Fruit fly (Drosophila melanogaster) whole organism, embryonic: ENCODE results near the gene ihog.
A peak's percentile ranks its signal among the peaks of the same experiment; 100 is the strongest.

ENCODE experiments used
- ATbp ChIP-seq: fragments of 200-800 bp; sonication (Bioruptor generic); optimal IDR thresholded peaks from 2 replicates; lab custom pipeline; 2017; ENCODE audit warnings: missing biosample characterization, mild to moderate bottlenecking, missing genetic modification characterization, missing genetic modification reagents
- Bgb ChIP-seq: fragments of 200-800 bp; sonication (Bioruptor generic); IDR thresholded peaks from 2 replicates; pipeline ENCODE4 v1.3.6; 2022; ENCODE audit warnings: missing biosample characterization, missing genetic modification characterization; ENCODE audit not compliant: partially characterized antibody
- CG10565 ChIP-seq: fragments of 200-800 bp; sonication (Bioruptor generic); optimal IDR thresholded peaks from 3 replicates; lab custom pipeline; 2016; ENCODE audit warnings: missing biosample characterization, mild to moderate bottlenecking, missing genetic modification characterization
- CG11247 ChIP-seq: fragments of 200-800 bp; sonication (Bioruptor generic); IDR thresholded peaks from 2 replicates; pipeline ENCODE4 v1.3.6; 2022; ENCODE audit warnings: missing biosample characterization, missing genetic modification characterization
- CG13287 ChIP-seq: fragments of 200-800 bp; sonication (Bioruptor generic); IDR thresholded peaks from 2 replicates; pipeline ENCODE4 v1.3.6; 2022; ENCODE audit warnings: missing biosample characterization, missing genetic modification characterization; ENCODE audit not compliant: partially characterized antibody
- CG13894 ChIP-seq: fragments of 200-800 bp; sonication (Bioruptor generic); optimal IDR thresholded peaks from 3 replicates; lab custom pipeline; 2018; ENCODE audit warnings: missing biosample characterization, mild to moderate bottlenecking, missing genetic modification characterization, moderate library complexity
- CG14441 ChIP-seq: fragments of 200-800 bp; sonication (Bioruptor generic); IDR thresholded peaks from 2 replicates; pipeline ENCODE4 v1.3.6; 2022; ENCODE audit warnings: missing biosample characterization, missing genetic modification characterization
- CG14710 ChIP-seq: fragments of 200-800 bp; sonication (Bioruptor generic); optimal IDR thresholded peaks from 3 replicates; lab custom pipeline; 2019; ENCODE audit warnings: missing biosample characterization, mild to moderate bottlenecking, missing genetic modification characterization, moderate library complexity
- CG2889 ChIP-seq: fragments of 200-800 bp; sonication (Bioruptor generic); IDR thresholded peaks from 3 replicates; pipeline ENCODE4 v1.3.6; 2022; ENCODE audit warnings: missing biosample characterization, missing genetic modification characterization
- CG30403 ChIP-seq: fragments of 200-800 bp; sonication (Bioruptor generic); optimal IDR thresholded peaks from 3 replicates; lab custom pipeline; 2016; ENCODE audit warnings: missing biosample characterization, missing genetic modification characterization
- CG30431 ChIP-seq: fragments of 200-800 bp; sonication (Bioruptor generic); optimal IDR thresholded peaks from 2 replicates; lab custom pipeline; 2017; ENCODE audit warnings: missing biosample characterization, missing genetic modification characterization
- CG33213 ChIP-seq: fragments of 200-800 bp; sonication (Bioruptor generic); optimal IDR thresholded peaks from 3 replicates; lab custom pipeline; 2016; ENCODE audit warnings: missing biosample characterization, missing genetic modification characterization
- CG5245 ChIP-seq: fragments of 200-800 bp; sonication (Bioruptor generic); optimal IDR thresholded peaks from 3 replicates; lab custom pipeline; 2016; ENCODE audit warnings: missing biosample characterization, missing genetic modification characterization
- CG7556 ChIP-seq: fragments of 200-800 bp; sonication (Bioruptor generic); optimal IDR thresholded peaks from 2 replicates; lab custom pipeline; 2017; ENCODE audit warnings: missing biosample characterization, mild to moderate bottlenecking, missing genetic modification characterization
- CG7745 ChIP-seq: fragments of 200-800 bp; sonication (Bioruptor generic); optimal IDR thresholded peaks from 2 replicates; lab custom pipeline; 2018; ENCODE audit warnings: missing biosample characterization, mild to moderate bottlenecking, missing genetic modification characterization, moderate library complexity
- CG8944 ChIP-seq: fragments of 200-800 bp; sonication (Bioruptor generic); optimal IDR thresholded peaks from 3 replicates; lab custom pipeline; 2016; ENCODE audit warnings: missing biosample characterization, missing genetic modification characterization
- CG9817 ChIP-seq: fragments of 200-800 bp; sonication (Bioruptor generic); optimal IDR thresholded peaks from 2 replicates; lab custom pipeline; 2018; ENCODE audit warnings: missing biosample characterization, mild to moderate bottlenecking, missing genetic modification characterization, moderate library complexity
- Dip2 ChIP-seq: fragments of 200-800 bp; sonication (Bioruptor generic); IDR thresholded peaks from 2 replicates; pipeline ENCODE4 v1.3.6; 2022; ENCODE audit warnings: missing biosample characterization, missing genetic modification characterization
- Doc3 ChIP-seq: fragments of 200-800 bp; sonication (Bioruptor generic); IDR thresholded peaks from 3 replicates; pipeline ENCODE4 v1.3.6; 2022; ENCODE audit warnings: missing biosample characterization, missing genetic modification characterization; ENCODE audit not compliant: partially characterized antibody
- Dref ChIP-seq: fragments of 200-800 bp; sonication (Bioruptor generic); IDR thresholded peaks from 2 replicates; pipeline ENCODE4 v1.3.6; 2022; ENCODE audit warnings: missing biosample characterization, missing genetic modification characterization
- Drgx ChIP-seq: fragments of 200-800 bp; sonication (Bioruptor generic); IDR thresholded peaks from 2 replicates; pipeline ENCODE4 v1.3.6; 2022; ENCODE audit warnings: missing biosample characterization, missing genetic modification characterization
- Fer1 ChIP-seq: fragments of 200-800 bp; sonication (Bioruptor generic); optimal IDR thresholded peaks from 2 replicates; lab custom pipeline; 2017; ENCODE audit warnings: missing biosample characterization, mild to moderate bottlenecking, missing genetic modification characterization
- GATAe ChIP-seq: fragments of 200-800 bp; sonication (Bioruptor generic); conservative IDR thresholded peaks from 2 replicates; pipeline ENCODE4 v1.3.6; 2022; ENCODE audit warnings: missing biosample characterization, missing genetic modification characterization
- H2.0 ChIP-seq: fragments of 200-800 bp; sonication (Bioruptor generic); IDR thresholded peaks from 2 replicates; pipeline ENCODE4 v1.3.6; 2022; ENCODE audit warnings: missing biosample characterization, missing genetic modification characterization
- Hr39 ChIP-seq: fragments of >200 bp; optimal IDR thresholded peaks from 2 replicates; lab custom pipeline; 2017
- NFAT ChIP-seq: fragments of 200-800 bp; sonication (Bioruptor generic); IDR thresholded peaks from 2 replicates; pipeline ENCODE4 v1.3.6; 2022; ENCODE audit warnings: missing biosample characterization, missing genetic modification characterization
- NK7.1 ChIP-seq: fragments of 200-800 bp; sonication (Bioruptor generic); optimal IDR thresholded peaks from 3 replicates; lab custom pipeline; 2016; ENCODE audit warnings: missing biosample characterization, missing genetic modification characterization
- Nf-YC ChIP-seq: fragments of 200-800 bp; optimal IDR thresholded peaks from 3 replicates; lab custom pipeline; 2019; ENCODE audit warnings: missing biosample characterization, mild to moderate bottlenecking, missing genetic modification characterization, moderate library complexity
- Ravus ChIP-seq: fragments of 200-800 bp; sonication (Bioruptor generic); IDR thresholded peaks from 2 replicates; pipeline ENCODE4 v1.3.6; 2022; ENCODE audit warnings: missing biosample characterization, missing genetic modification characterization
- Scr ChIP-seq: fragments of 200-800 bp; sonication (Bioruptor generic); IDR thresholded peaks from 2 replicates; pipeline ENCODE4 v1.3.6; 2022; ENCODE audit warnings: missing biosample characterization, missing genetic modification characterization; ENCODE audit not compliant: partially characterized antibody
- ab ChIP-seq: fragments of 200-800 bp; sonication (Bioruptor generic); optimal IDR thresholded peaks from 2 replicates; lab custom pipeline; 2016; ENCODE audit warnings: missing biosample characterization, missing genetic modification characterization
- bigmax ChIP-seq: fragments of 200-800 bp; sonication (Bioruptor generic); optimal IDR thresholded peaks from 2 replicates; lab custom pipeline; 2018; ENCODE audit warnings: missing biosample characterization, mild to moderate bottlenecking, missing genetic modification characterization
- cas ChIP-seq: fragments of 200-800 bp; sonication (Bioruptor generic); IDR thresholded peaks from 2 replicates; pipeline ENCODE4 v1.3.6; 2022; ENCODE audit warnings: missing biosample characterization, missing genetic modification characterization
- chn ChIP-seq: fragments of 200-800 bp; sonication (Bioruptor generic); optimal IDR thresholded peaks from 2 replicates; lab custom pipeline; 2016; ENCODE audit warnings: missing biosample characterization, missing genetic modification characterization
- corto ChIP-seq: fragments of 200-800 bp; sonication (Bioruptor generic); optimal IDR thresholded peaks from 2 replicates; lab custom pipeline; 2016; ENCODE audit warnings: missing biosample characterization, mild to moderate bottlenecking, missing genetic modification characterization, moderate library complexity
- dati ChIP-seq: fragments of 200-800 bp; sonication (Bioruptor generic); IDR thresholded peaks from 2 replicates; pipeline ENCODE4 v1.3.6; 2022; ENCODE audit warnings: missing biosample characterization, missing genetic modification characterization
- eyg ChIP-seq: fragments of 200-800 bp; sonication (Bioruptor generic); optimal IDR thresholded peaks from 3 replicates; lab custom pipeline; 2016; ENCODE audit warnings: missing biosample characterization, missing genetic modification characterization
- gce ChIP-seq: fragments of 200-800 bp; sonication (Bioruptor generic); IDR thresholded peaks from 3 replicates; pipeline ENCODE4 v1.3.6; 2022; ENCODE audit warnings: missing biosample characterization, missing genetic modification characterization
- her ChIP-seq: fragments of 200-800 bp; sonication (Bioruptor generic); optimal IDR thresholded peaks from 2 replicates; lab custom pipeline; 2016; ENCODE audit warnings: missing biosample characterization, missing genetic modification characterization
- ind ChIP-seq: fragments of 200-800 bp; sonication (Bioruptor generic); optimal IDR thresholded peaks from 3 replicates; lab custom pipeline; 2016; ENCODE audit warnings: missing biosample characterization, missing genetic modification characterization
- insv ChIP-seq, 2 experiments: fragments of 200-800 bp; sonication (Bioruptor generic); optimal IDR thresholded peaks; 3 replicates each; lab custom pipeline; 2016 to 2018; ENCODE audit warnings: missing biosample characterization in 2 of 2, missing genetic modification characterization in 2 of 2
- maf-S ChIP-seq: fragments of 200-800 bp; sonication (Bioruptor generic); optimal IDR thresholded peaks from 2 replicates; lab custom pipeline; 2016; ENCODE audit warnings: missing biosample characterization, missing genetic modification characterization
- odd ChIP-seq: fragments of 200-800 bp; sonication (Bioruptor generic); optimal IDR thresholded peaks from 2 replicates; lab custom pipeline; 2017; ENCODE audit warnings: missing biosample characterization, mild to moderate bottlenecking, missing genetic modification characterization
- onecut ChIP-seq: fragments of 200-800 bp; sonication (Bioruptor generic); IDR thresholded peaks from 2 replicates; pipeline ENCODE4 v1.3.6; 2022; ENCODE audit warnings: missing biosample characterization, missing genetic modification characterization
- p53 ChIP-seq: fragments of 200-800 bp; sonication (Bioruptor generic); optimal IDR thresholded peaks from 2 replicates; lab custom pipeline; 2016; ENCODE audit warnings: missing biosample characterization, missing genetic modification characterization
- pros ChIP-seq: fragments of 200-800 bp; sonication (Bioruptor generic); optimal IDR thresholded peaks from 3 replicates; lab custom pipeline; 2019; ENCODE audit warnings: missing biosample characterization, mild to moderate bottlenecking, missing genetic modification characterization, moderate library complexity
- repo ChIP-seq: fragments of 200-800 bp; sonication (Bioruptor generic); optimal IDR thresholded peaks from 2 replicates; lab custom pipeline; 2016; ENCODE audit warnings: missing biosample characterization, missing genetic modification characterization
- salm ChIP-seq: fragments of 200-800 bp; sonication (Bioruptor generic); optimal IDR thresholded peaks from 2 replicates; lab custom pipeline; 2018; ENCODE audit warnings: missing biosample characterization, mild to moderate bottlenecking, missing genetic modification characterization
- sna ChIP-seq: fragments of 200-800 bp; sonication (Bioruptor generic); IDR thresholded peaks from 2 replicates; pipeline ENCODE4 v1.3.6; 2022; ENCODE audit warnings: missing biosample characterization, missing genetic modification characterization; ENCODE audit not compliant: partially characterized antibody
- tio ChIP-seq: fragments of 200-800 bp; sonication (Bioruptor generic); optimal IDR thresholded peaks from 2 replicates; lab custom pipeline; 2017; ENCODE audit warnings: missing biosample characterization, missing genetic modification characterization, inconsistent platforms
- ttk ChIP-seq: fragments of 200-800 bp; sonication (Bioruptor generic); IDR thresholded peaks from 2 replicates; pipeline ENCODE4 v2.1.2; 2022; ENCODE audit warnings: missing biosample characterization, missing genetic modification characterization

Gene ihog

DNA sequence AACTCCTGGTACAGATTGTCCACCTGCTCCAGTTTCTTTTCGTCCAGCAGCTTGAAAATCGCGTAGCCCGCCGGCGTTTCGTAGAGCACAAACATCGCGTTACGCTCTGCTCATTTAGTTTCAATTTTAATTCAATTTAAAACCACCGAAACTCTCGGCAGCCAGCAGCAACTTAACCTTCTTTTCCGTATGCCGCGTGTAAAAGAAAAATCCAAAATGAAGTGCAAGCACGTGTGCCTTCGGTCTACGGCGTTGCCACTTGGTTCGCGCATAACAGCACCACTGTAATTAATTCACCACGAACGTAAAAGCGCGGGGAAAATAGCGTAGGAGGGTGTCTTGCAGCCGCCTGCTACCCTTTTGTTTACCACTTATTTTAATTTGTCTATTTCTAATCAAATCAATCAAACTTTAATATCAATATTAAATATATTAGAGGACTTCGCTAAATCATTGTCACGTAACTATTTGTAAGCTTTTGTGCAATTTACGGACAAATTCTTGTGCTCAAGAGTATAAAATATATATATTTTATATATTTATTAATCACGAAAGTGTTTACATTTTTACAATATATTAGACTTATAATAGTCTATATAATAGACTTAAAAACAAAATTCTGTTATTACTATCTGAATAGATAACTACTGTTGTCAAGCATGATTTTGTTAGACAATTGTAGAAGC, 29.9 kb downstream of the ihog start, which contains the start of gene nop5 (continued):
- TF ChIP-seq CG7745 (tag; lab: Kevin White, UChicago) = peak; percentile 26
- no peak for TF ChIP-seq cas (GFP tag; lab: Robert Waterston, UW)
- TF ChIP-seq corto (GFP tag; lab: Kevin White, UChicago) = no peak
- TF ChIP-seq tio (GFP tag; lab: Kevin White, UChicago) = no peak
- no peak for TF ChIP-seq CG13894 (tag; lab: Kevin White, UChicago)
- no peak for TF ChIP-seq Dip2
- no peak for TF ChIP-seq Doc3 (GFP tag; lab: Robert Waterston, UW)
- TF ChIP-seq onecut (GFP tag; lab: Robert Waterston, UW) = 0 out of 2 replicates have a peak, but pooled peaks have one; percentile 4
- no peak for TF ChIP-seq Scr (GFP tag; lab: Robert Waterston, UW)
- TF ChIP-seq chn (GFP tag; lab: Kevin White, UChicago) = no peak
- TF ChIP-seq CG8944 = no peak
- TF ChIP-seq Nf-YC = peak; percentile 82
- TF ChIP-seq ab = no peak
- no peak for TF ChIP-seq ttk (GFP tag; lab: Robert Waterston, UW)
- TF ChIP-seq Drgx (GFP tag; lab: Robert Waterston, UW) = no peak
- TF ChIP-seq CG9817 (tag; lab: Kevin White, UChicago) = peak; percentile 69
- TF ChIP-seq Bgb (GFP tag; lab: Robert Waterston, UW) = no peak
- peak; percentile 60 for TF ChIP-seq CG30403 (GFP tag; lab: Kevin White, UChicago)
- no peak for TF ChIP-seq ATbp (GFP tag; lab: Kevin White, UChicago)
- peak; percentile 78 for TF ChIP-seq Fer1 (GFP tag; lab: Kevin White, UChicago)
- TF ChIP-seq eyg (GFP tag; lab: Kevin White, UChicago) = no peak
- TF ChIP-seq gce = no peak
- no peak for TF ChIP-seq GATAe
- TF ChIP-seq CG30431 (GFP tag; lab: Kevin White, UChicago) = peak; percentile 35
- no peak for TF ChIP-seq odd (GFP tag; lab: Kevin White, UChicago)
- TF ChIP-seq salm = peak; percentile 13
- TF ChIP-seq p53 = no peak
- peak; percentile 93 for TF ChIP-seq bigmax (GFP tag; lab: Kevin White, UChicago)
- TF ChIP-seq CG5245 (GFP tag; lab: Kevin White, UChicago) = peak; percentile 5
- no peak for TF ChIP-seq sna (GFP tag; lab: Robert Waterston, UW)
- TF ChIP-seq CG14710 (tag; lab: Kevin White, UChicago) = peak; percentile 79
- TF ChIP-seq CG14441 (GFP tag; lab: Robert Waterston, UW) = no peak
- TF ChIP-seq Dref = no peak
- peak; percentile 84 for TF ChIP-seq CG7556 (GFP tag; lab: Kevin White, UChicago)
- TF ChIP-seq NFAT (GFP tag; lab: Robert Waterston, UW) = 0 out of 2 replicates have a peak, but pooled peaks have one; percentile 30
- TF ChIP-seq CG10565 (GFP tag; lab: Kevin White, UChicago) = no peak
- no peak for TF ChIP-seq NK7.1
- no peak for TF ChIP-seq Hr39
- peak; percentile 37 for TF ChIP-seq pros (GFP tag; lab: Kevin White, UChicago)
- no peak for TF ChIP-seq maf-S
- TF ChIP-seq CG11247 (GFP tag; lab: Robert Waterston, UW) = no peak
- TF ChIP-seq her (GFP tag; lab: Kevin White, UChicago) = no peak
- peak in 1 of 2 experiments; percentile 63 for TF ChIP-seq insv (GFP tag; optimal IDR thresholded peaks at IDR 0.05; lab: Kevin White, UChicago)
- TF ChIP-seq CG13287 (GFP tag; lab: Robert Waterston, UW) = peak; percentile 30; the same call in 1 of the 2 replicates
- no peak for TF ChIP-seq CG2889 (GFP tag; lab: Robert Waterston, UW)
- TF ChIP-seq H2.0 (GFP tag; lab: Robert Waterston, UW) = no peak
- no peak for TF ChIP-seq dati (GFP tag; lab: Robert Waterston, UW)
- no peak for TF ChIP-seq CG33213 (GFP tag; lab: Kevin White, UChicago)
- no peak for TF ChIP-seq Ravus (GFP tag; lab: Robert Waterston, UW)
- peak; percentile 53 for TF ChIP-seq ind (GFP tag; lab: Kevin White, UChicago)
- TF ChIP-seq repo (GFP tag; lab: Kevin White, UChicago) = no peak
